Fruit fly (Drosophila melanogaster) whole organism, embryonic: ENCODE results near the gene CG2129.

Experiments used
- ATbp ChIP-seq: fragments of 200-800 bp; sonication (Bioruptor generic); optimal IDR thresholded peaks from 2 replicates; lab custom pipeline; 2017; ENCODE audit warnings: missing biosample characterization, mild to moderate bottlenecking, missing genetic modification characterization, missing genetic modification reagents
- CG10209 ChIP-seq: fragments of 200-800 bp; sonication (Bioruptor generic); optimal IDR thresholded peaks from 3 replicates; lab custom pipeline; 2017; ENCODE audit warnings: missing biosample characterization, mild to moderate bottlenecking, missing genetic modification characterization, missing genetic modification reagents
- CG11560 ChIP-seq: fragments of 200-800 bp; sonication (Bioruptor generic); IDR thresholded peaks from 3 replicates; pipeline ENCODE4 v1.3.6; 2022; ENCODE audit warnings: missing biosample characterization, missing genetic modification characterization
- CG12942 ChIP-seq: fragments of 200-800 bp; sonication (Bioruptor generic); optimal IDR thresholded peaks from 3 replicates; lab custom pipeline; 2016; ENCODE audit warnings: missing biosample characterization, missing genetic modification characterization
- CG14965 ChIP-seq: fragments of 200-800 bp; sonication (Bioruptor generic); optimal IDR thresholded peaks from 2 replicates; lab custom pipeline; 2016; ENCODE audit warnings: missing biosample characterization, missing genetic modification characterization, borderline replicate concordance
- CG15269 ChIP-seq: fragments of 200-800 bp; sonication (Bioruptor generic); optimal IDR thresholded peaks from 2 replicates; lab custom pipeline; 2018; ENCODE audit warnings: missing biosample characterization, mild to moderate bottlenecking, missing genetic modification characterization, moderate library complexity
- CG1529 ChIP-seq: fragments of 200-800 bp; sonication (Bioruptor generic); optimal IDR thresholded peaks from 3 replicates; lab custom pipeline; 2018; ENCODE audit warnings: missing biosample characterization, missing genetic modification characterization
- CG15601 ChIP-seq: fragments of 200-800 bp; sonication (Bioruptor generic); optimal IDR thresholded peaks from 3 replicates; lab custom pipeline; 2019; ENCODE audit warnings: missing biosample characterization, mild to moderate bottlenecking, missing genetic modification characterization, moderate library complexity
- CG15696 ChIP-seq: fragments of 200-800 bp; sonication (Bioruptor generic); optimal IDR thresholded peaks from 2 replicates; lab custom pipeline; 2019; ENCODE audit warnings: missing biosample characterization, mild to moderate bottlenecking, missing genetic modification characterization, moderate library complexity
- CG1647 ChIP-seq: fragments of 200-800 bp; sonication (Bioruptor generic); optimal IDR thresholded peaks from 3 replicates; lab custom pipeline; 2016; ENCODE audit warnings: missing biosample characterization, missing genetic modification characterization
- CG2202 ChIP-seq: fragments of 200-800 bp; sonication (Bioruptor generic); optimal IDR thresholded peaks from 2 replicates; lab custom pipeline; 2018; ENCODE audit warnings: missing biosample characterization, mild to moderate bottlenecking, missing genetic modification characterization
- CG2889 ChIP-seq: fragments of 200-800 bp; sonication (Bioruptor generic); IDR thresholded peaks from 3 replicates; pipeline ENCODE4 v1.3.6; 2022; ENCODE audit warnings: missing biosample characterization, missing genetic modification characterization
- CG31224 ChIP-seq: fragments of 200-800 bp; sonication (Bioruptor generic); IDR thresholded peaks from 2 replicates; pipeline ENCODE4 v1.3.6; 2022; ENCODE audit warnings: missing biosample characterization, missing genetic modification characterization
- CG5953 ChIP-seq: fragments of 200-800 bp; sonication (Bioruptor generic); IDR thresholded peaks from 2 replicates; pipeline ENCODE4 v1.3.6; 2022; ENCODE audit warnings: missing biosample characterization, missing genetic modification characterization
- CG6813 ChIP-seq: fragments of 200-800 bp; sonication (Bioruptor generic); optimal IDR thresholded peaks from 2 replicates; lab custom pipeline; 2017; ENCODE audit warnings: missing biosample characterization, missing genetic modification characterization, mild to moderate bottlenecking, moderate library complexity, missing genetic modification reagents
- Dbx ChIP-seq: fragments of 200-800 bp; sonication (Bioruptor generic); IDR thresholded peaks from 3 replicates; pipeline ENCODE4 v1.3.6; 2022; ENCODE audit warnings: missing biosample characterization, missing genetic modification characterization
- Dfd ChIP-seq, 2 experiments: fragments of >200 bp; optimal IDR thresholded peaks; 2 replicates each; lab custom pipeline; 2017; ENCODE audit warnings: missing biosample characterization in 2 of 2, missing genetic modification characterization in 2 of 2
- Elba2 ChIP-seq: fragments of 200-800 bp; sonication (Bioruptor generic); optimal IDR thresholded peaks from 3 replicates; lab custom pipeline; 2016; ENCODE audit warnings: missing biosample characterization, missing genetic modification characterization
- Fer1 ChIP-seq: fragments of 200-800 bp; sonication (Bioruptor generic); optimal IDR thresholded peaks from 2 replicates; lab custom pipeline; 2017; ENCODE audit warnings: missing biosample characterization, mild to moderate bottlenecking, missing genetic modification characterization
- Hmr ChIP-seq: fragments of 200-800 bp; sonication (Bioruptor generic); optimal IDR thresholded peaks from 3 replicates; lab custom pipeline; 2017; ENCODE audit warnings: mild to moderate bottlenecking, missing biosample characterization, missing genetic modification reagents, missing genetic modification characterization
- Hr3 ChIP-seq: fragments of 200-800 bp; sonication (Bioruptor generic); optimal IDR thresholded peaks from 3 replicates; lab custom pipeline; 2016; ENCODE audit warnings: missing biosample characterization, missing genetic modification characterization
- Hr51 ChIP-seq, 2 experiments: fragments of 200-800 bp; sonication (Bioruptor generic); optimal IDR thresholded peaks; 2 replicates in 1 of 2; 3 replicates in 1 of 2; lab custom pipeline; 2016 to 2018; ENCODE audit warnings: missing biosample characterization in 2 of 2, missing genetic modification characterization in 2 of 2, mild to moderate bottlenecking in 1 of 2, moderate library complexity in 1 of 2
- MESR4 ChIP-seq: fragments of 200-800 bp; sonication (Bioruptor generic); optimal IDR thresholded peaks from 2 replicates; lab custom pipeline; 2018; ENCODE audit warnings: missing biosample characterization, mild to moderate bottlenecking, missing genetic modification characterization, moderate library complexity
- Myb ChIP-seq: fragments of 200-800 bp; sonication (Bioruptor generic); optimal IDR thresholded peaks from 2 replicates; lab custom pipeline; 2016; ENCODE audit warnings: missing biosample characterization, missing genetic modification characterization
- Optix ChIP-seq: fragments of 200-800 bp; sonication (Bioruptor generic); IDR thresholded peaks from 3 replicates; pipeline ENCODE4 v1.3.6; 2022; ENCODE audit warnings: missing biosample characterization, missing genetic modification characterization
- Sox102F ChIP-seq: fragments of 200-800 bp; sonication (Bioruptor generic); optimal IDR thresholded peaks from 2 replicates; lab custom pipeline; 2018; ENCODE audit warnings: missing biosample characterization, mild to moderate bottlenecking, missing genetic modification characterization, moderate library complexity
- YL-1 ChIP-seq: fragments of 200-800 bp; sonication (Bioruptor generic); optimal IDR thresholded peaks from 3 replicates; lab custom pipeline; 2017; ENCODE audit warnings: missing biosample characterization, mild to moderate bottlenecking, missing genetic modification characterization
- abd-A ChIP-seq: fragments of 200-800 bp; sonication (Bioruptor generic); optimal IDR thresholded peaks from 3 replicates; lab custom pipeline; 2019; ENCODE audit warnings: missing biosample characterization, mild to moderate bottlenecking, missing genetic modification characterization, moderate library complexity
- ac ChIP-seq: fragments of 200-800 bp; sonication (Bioruptor generic); optimal IDR thresholded peaks from 3 replicates; lab custom pipeline; 2017; ENCODE audit warnings: missing biosample characterization, mild to moderate bottlenecking, missing genetic modification characterization
- ara ChIP-seq: fragments of 200-800 bp; sonication (Bioruptor generic); IDR thresholded peaks from 2 replicates; pipeline ENCODE4 v1.3.6; 2022; ENCODE audit warnings: missing biosample characterization, missing genetic modification characterization
- cg ChIP-seq: fragments of 200-800 bp; sonication (Bioruptor generic); optimal IDR thresholded peaks from 3 replicates; lab custom pipeline; 2019; ENCODE audit warnings: missing biosample characterization, mild to moderate bottlenecking, missing genetic modification characterization, moderate library complexity
- chm ChIP-seq: fragments of 200-800 bp; sonication (Bioruptor generic); IDR thresholded peaks from 2 replicates; pipeline ENCODE4 v1.3.6; 2022; ENCODE audit warnings: missing biosample characterization, missing genetic modification characterization
- dpn ChIP-seq, 2 experiments: fragments of 200-800 bp; sonication (Bioruptor generic); optimal IDR thresholded peaks; 3 replicates each; lab custom pipeline; 2016; ENCODE audit warnings: missing biosample characterization in 2 of 2, missing genetic modification characterization in 2 of 2
- eve ChIP-seq, 2 experiments: fragments of >200 bp; optimal IDR thresholded peaks; 2 replicates each; lab custom pipeline; 2017; ENCODE audit warnings: missing biosample characterization in 2 of 2, missing genetic modification characterization in 2 of 2
- fd3F ChIP-seq: fragments of 200-800 bp; sonication (Bioruptor generic); optimal IDR thresholded peaks from 2 replicates; lab custom pipeline; 2018; ENCODE audit warnings: missing biosample characterization, mild to moderate bottlenecking, missing genetic modification characterization, moderate library complexity
- hbn ChIP-seq: fragments of 200-800 bp; sonication (Bioruptor generic); IDR thresholded peaks from 2 replicates; pipeline ENCODE4 v1.3.6; 2022; ENCODE audit warnings: missing biosample characterization, missing genetic modification characterization; ENCODE audit not compliant: partially characterized antibody
- ken ChIP-seq: fragments of 200-800 bp; sonication (Bioruptor generic); IDR thresholded peaks from 3 replicates; pipeline ENCODE4 v1.3.6; 2022; ENCODE audit warnings: missing biosample characterization, missing genetic modification characterization
- lov ChIP-seq, 2 experiments: fragments of 200-800 bp in 1 of 2; fragments of >200 bp in 1 of 2; sonication (Bioruptor generic) in 1 of 2; IDR thresholded peaks in 1 of 2; optimal IDR thresholded peaks in 1 of 2; 2 replicates in 1 of 2; 3 replicates in 1 of 2; pipeline versions ENCODE4 v1.3.6 to Lab custom; 2017 to 2022; ENCODE audit warnings: missing biosample characterization in 1 of 2, missing genetic modification characterization in 1 of 2
- luna ChIP-seq: fragments of 200-800 bp; sonication (Bioruptor generic); optimal IDR thresholded peaks from 2 replicates; lab custom pipeline; 2016; ENCODE audit warnings: missing biosample characterization, missing genetic modification characterization
- otp ChIP-seq: fragments of 200-800 bp; sonication (Bioruptor generic); IDR thresholded peaks from 3 replicates; pipeline ENCODE4, ENCODE4 v1.3.6; 2022; ENCODE audit warnings: missing biosample characterization, missing genetic modification characterization
- peb ChIP-seq: fragments of 200-800 bp; sonication (Bioruptor generic); IDR thresholded peaks from 2 replicates; pipeline ENCODE4 v1.3.6; 2022; ENCODE audit warnings: missing biosample characterization, missing genetic modification characterization
- pros ChIP-seq: fragments of 200-800 bp; sonication (Bioruptor generic); optimal IDR thresholded peaks from 3 replicates; lab custom pipeline; 2019; ENCODE audit warnings: missing biosample characterization, mild to moderate bottlenecking, missing genetic modification characterization, moderate library complexity
- sens-2 ChIP-seq: fragments of 200-800 bp; sonication (Bioruptor generic); IDR thresholded peaks from 2 replicates; pipeline ENCODE4 v1.3.6; 2022; ENCODE audit warnings: missing biosample characterization, missing genetic modification characterization
- sima ChIP-seq: fragments of 200-800 bp; sonication (Bioruptor generic); optimal IDR thresholded peaks from 2 replicates; lab custom pipeline; 2016; ENCODE audit warnings: missing biosample characterization, missing genetic modification characterization
- tin ChIP-seq: fragments of 200-800 bp; sonication (Bioruptor generic); optimal IDR thresholded peaks from 3 replicates; lab custom pipeline; 2016; ENCODE audit warnings: missing biosample characterization, missing genetic modification characterization
- tup ChIP-seq: fragments of 200-800 bp; sonication (Bioruptor generic); optimal IDR thresholded peaks from 2 replicates; lab custom pipeline; 2016; ENCODE audit warnings: missing biosample characterization, mild to moderate bottlenecking, missing genetic modification characterization, moderate library complexity
- vnd ChIP-seq: fragments of 200-800 bp; sonication (Bioruptor generic); IDR thresholded peaks from 3 replicates; pipeline ENCODE4 v1.3.6; 2022; ENCODE audit warnings: missing biosample characterization, missing genetic modification characterization; ENCODE audit not compliant: partially characterized antibody
- wek ChIP-seq: fragments of 200-800 bp; sonication (Bioruptor generic); optimal IDR thresholded peaks from 3 replicates; lab custom pipeline; 2018; ENCODE audit warnings: missing biosample characterization, mild to moderate bottlenecking, missing genetic modification characterization, moderate library complexity

Gene CG2129

dm6 chrX:8100026-8100825 is 45.4 kb upstream of the CG2129 start (continued):
- peak; percentile 22 for TF ChIP-seq MESR4
- TF ChIP-seq CG15601 (tag; lab: Kevin White, UChicago), result peak; percentile 77
- TF ChIP-seq otp (GFP tag; lab: Robert Waterston, UW), result peak; percentile 82
- TF ChIP-seq CG14965 (GFP tag; lab: Kevin White, UChicago), result no peak
- peak; percentile 72; the same call in 2 of the 3 replicates for TF ChIP-seq Optix
- TF ChIP-seq sens-2, result peak; percentile 64
- no peak for TF ChIP-seq sima (GFP tag; lab: Kevin White, UChicago)
- TF ChIP-seq CG1647 (GFP tag; lab: Kevin White, UChicago), result peak; percentile 57
- TF ChIP-seq ken (GFP tag; lab: Robert Waterston, UW), result peak; percentile 90
- peak; percentile 57 to 75 for TF ChIP-seq dpn (GFP tag; optimal IDR thresholded peaks at IDR 0.05; lab: Kevin White, UChicago)
- peak; percentile 74 for TF ChIP-seq fd3F (GFP tag; lab: Kevin White, UChicago)
- peak; percentile 36 for TF ChIP-seq CG15696
- peak; percentile 91 for TF ChIP-seq Dbx
- no peak for TF ChIP-seq Elba2
- TF ChIP-seq Fer1 (GFP tag; lab: Kevin White, UChicago), result peak; percentile 92
- TF ChIP-seq CG2889 (GFP tag; lab: Robert Waterston, UW), result peak; percentile 73
- TF ChIP-seq CG12942 (GFP tag; lab: Kevin White, UChicago), result peak; percentile 67
- TF ChIP-seq tup (GFP tag; lab: Kevin White, UChicago), result peak; percentile 35
- peak; percentile 42 for TF ChIP-seq Myb
- TF ChIP-seq ATbp, result peak; percentile 90
- TF ChIP-seq wek, result no peak
- peak; percentile 82 for TF ChIP-seq ara (GFP tag; lab: Robert Waterston, UW)
- no peak for TF ChIP-seq eve (GFP tag; optimal IDR thresholded peaks at IDR 0.05; lab: Kevin White, UChicago)
- no peak for TF ChIP-seq vnd (GFP tag; lab: Robert Waterston, UW)
- peak; percentile 68 for TF ChIP-seq Hr3
- TF ChIP-seq CG15269 (tag; lab: Kevin White, UChicago), result peak; percentile 87
- TF ChIP-seq hbn (GFP tag; lab: Robert Waterston, UW), result no peak
- peak; percentile 92 for TF ChIP-seq Hmr (GFP tag; lab: Kevin White, UChicago)
- TF ChIP-seq cg (GFP tag; lab: Kevin White, UChicago), result no peak
- no peak for TF ChIP-seq lov (optimal IDR thresholded peaks at IDR 0.05; lab: Kevin White, UChicago)
- peak; percentile 87; the same call in 1 of the 3 replicates for TF ChIP-seq lov (GFP tag; IDR thresholded peaks at IDR 0.05; lab: Robert Waterston, UW)
- TF ChIP-seq Sox102F, result peak; percentile 89
- peak; percentile 71 for TF ChIP-seq CG11560 (tag; lab: Robert Waterston, UW)
- peak; percentile 68 for TF ChIP-seq peb
- no peak for TF ChIP-seq ac (GFP tag; lab: Kevin White, UChicago)
- peak; percentile 77 for TF ChIP-seq tin
- peak; percentile 61 for TF ChIP-seq abd-A (tag; lab: Kevin White, UChicago)
- peak; percentile 36 for TF ChIP-seq YL-1 (GFP tag; lab: Kevin White, UChicago)
- TF ChIP-seq luna, result no peak
- TF ChIP-seq CG5953, result peak; percentile 74
- no peak for TF ChIP-seq Dfd (GFP tag; optimal IDR thresholded peaks at IDR 0.05; lab: Kevin White, UChicago)
- peak; percentile 49 to 87 for TF ChIP-seq Hr51 (GFP tag; optimal IDR thresholded peaks at IDR 0.05; lab: Kevin White, UChicago)
- TF ChIP-seq chm (GFP tag; lab: Robert Waterston, UW), result peak; percentile 87
- TF ChIP-seq pros (GFP tag; lab: Kevin White, UChicago), result no peak
- peak; percentile 47; the same call in 1 of the 2 replicates for TF ChIP-seq CG31224 (GFP tag; lab: Robert Waterston, UW)
- TF ChIP-seq CG6813, result peak; percentile 81
- peak; percentile 73 for TF ChIP-seq CG1529 (GFP tag; lab: Kevin White, UChicago)
- TF ChIP-seq CG10209 (GFP tag; lab: Kevin White, UChicago), result peak; percentile 74
- TF ChIP-seq CG2202 (tag; lab: Kevin White, UChicago), result peak; percentile 60
